Worm (Caenorhabditis elegans): ENCODE data around the gene C45E5.1.

ce11 chrIV:5754821-5755220 lies 10.6 kb downstream of the C45E5.1 start:
- no peak for TF ChIP-seq W03F9.2 (tag; optimal IDR thresholded peaks at IDR 0.05)
- TF ChIP-seq him-1 (tag; optimal IDR thresholded peaks at IDR 0.05): no peak
- TF ChIP-seq dao-5 (tag; optimal IDR thresholded peaks at IDR 0.05): no peak

Data from whole organism, L4/young adult.